Worm (Caenorhabditis elegans) whole organism, young adult: ENCODE results near the gene fkh-4.

Experiments
- F37B4.10 ChIP-seq: fragments of 200-800 bp; sonication (Bioruptor generic); IDR thresholded peaks from 2 replicates; pipeline ENCODE4 v1.3.6; 2022; ENCODE audit warnings: missing genetic modification characterization, missing compliant biosample characterization
- Y67H2A.10 ChIP-seq: fragments of 200-800 bp; sonication (Bioruptor generic); conservative IDR thresholded peaks from 2 replicates; pipeline ENCODE4 v1.3.6; 2022; ENCODE audit warnings: missing genetic modification reagents, missing genetic modification characterization, missing compliant biosample characterization

DNA sequence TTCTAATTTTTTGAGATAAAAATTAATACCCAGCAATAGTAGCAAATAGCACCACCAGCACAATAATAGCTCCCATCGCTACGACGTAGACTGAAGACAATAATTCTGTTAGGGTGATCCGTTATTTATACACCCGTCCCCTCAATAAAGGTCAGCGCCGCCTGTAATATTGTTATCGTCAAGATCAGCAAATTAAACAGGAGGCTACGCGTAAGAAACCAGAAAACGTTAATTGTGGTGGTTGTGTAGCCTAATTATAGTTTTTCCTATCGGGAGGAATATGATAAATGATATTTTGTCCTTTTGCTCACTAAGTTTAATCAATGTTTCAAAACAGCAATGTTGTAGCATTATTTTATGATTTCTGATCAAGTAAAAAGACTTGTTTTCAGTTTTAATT lies 19.1 kb downstream of the fkh-4 start, which contains the start of the genes cyp-13B1 and C29F7.1:
- TF ChIP-seq F37B4.10 (GFP tag; lab: Robert Waterston, UW), result no peak
- TF ChIP-seq Y67H2A.10, result no peak
